Worm (Caenorhabditis elegans) whole organism, L1 larva: ENCODE results near the gene srsx-15.
A peak's percentile ranks its signal among the peaks of the same experiment; 100 is the strongest.

Source experiments
- C16A3.4 ChIP-seq: fragments of 150-350 bp; optimal IDR thresholded peaks from 2 replicates; lab custom pipeline; 2014; ENCODE audit warnings: missing biosample characterization, missing genetic modification characterization
- F16B12.6 ChIP-seq: fragments of 150-350 bp; optimal IDR thresholded peaks from 2 replicates; lab custom pipeline; 2014; ENCODE audit warnings: missing biosample characterization, missing genetic modification characterization
- aha-1 ChIP-seq: fragments of 150-350 bp; optimal IDR thresholded peaks from 2 replicates; lab custom pipeline; 2014; ENCODE audit warnings: missing biosample characterization, missing genetic modification characterization
- alr-1 ChIP-seq: fragments of 200-800 bp; sonication (Bioruptor generic); optimal IDR thresholded peaks from 2 replicates; lab custom pipeline; 2018; ENCODE audit warnings: borderline replicate concordance, mild to moderate bottlenecking, missing genetic modification characterization, missing compliant biosample characterization
- ama-1 ChIP-seq: fragments of 150-350 bp; optimal IDR thresholded peaks from 2 replicates; lab custom pipeline; 2014
- blmp-1 ChIP-seq: fragments of 150-350 bp; optimal IDR thresholded peaks from 2 replicates; lab custom pipeline; 2014; ENCODE audit warnings: missing biosample characterization, missing genetic modification characterization
- ceh-82 ChIP-seq, 3 experiments: fragments of 150-350 bp in 1 of 3; sonication (generic microtip) in 2 of 3; optimal IDR thresholded peaks; 2 replicates each; lab custom pipeline; 2014 to 2017; ENCODE audit warnings: missing biosample characterization in 3 of 3, missing genetic modification characterization in 3 of 3
- ceh-88 ChIP-seq: fragments of 200-800 bp; sonication (Bioruptor generic); IDR thresholded peaks from 2 replicates; pipeline ENCODE4 v1.3.6; 2022; ENCODE audit warnings: missing genetic modification characterization, missing compliant biosample characterization
- ces-1 ChIP-seq: fragments of 150-350 bp; optimal IDR thresholded peaks from 2 replicates; lab custom pipeline; 2014; ENCODE audit warnings: missing biosample characterization, missing genetic modification reagents, missing genetic modification characterization
- dpl-1 ChIP-seq, 3 experiments: fragments of 150-350 bp in 2 of 3; sonication (generic microtip) in 1 of 3; optimal IDR thresholded peaks; 2 replicates each; lab custom pipeline; 2014 to 2017; ENCODE audit warnings: missing biosample characterization in 3 of 3, missing genetic modification characterization in 3 of 3, missing genetic modification reagents in 3 of 3
- dsc-1 ChIP-seq: sonication (generic microtip); optimal IDR thresholded peaks from 2 replicates; lab custom pipeline; 2016; ENCODE audit warnings: mild to moderate bottlenecking, missing genetic modification characterization, missing compliant biosample characterization
- egl-27 ChIP-seq, 2 experiments: fragments of 150-350 bp in 1 of 2; sonication (generic microtip); optimal IDR thresholded peaks; 3 replicates each; lab custom pipeline; 2017 to 2018; ENCODE audit warnings: missing biosample characterization in 2 of 2, missing genetic modification characterization in 2 of 2, missing genetic modification reagents in 2 of 2
- elt-3 ChIP-seq, 6 experiments: fragments of 150-350 bp in 1 of 6; sonication (generic microtip); optimal IDR thresholded peaks; 2 replicates each; lab custom pipeline; 2017 to 2018; ENCODE audit warnings: missing biosample characterization in 6 of 6, missing genetic modification characterization in 6 of 6, inconsistent platforms in 1 of 6
- fkh-8 ChIP-seq: sonication (generic microtip); optimal IDR thresholded peaks from 2 replicates; lab custom pipeline; 2016; ENCODE audit warnings: mild to moderate bottlenecking, missing genetic modification characterization, missing compliant biosample characterization
- fos-1 ChIP-seq: fragments of 150-350 bp; optimal IDR thresholded peaks from 2 replicates; lab custom pipeline; 2014; ENCODE audit warnings: missing biosample characterization, missing genetic modification characterization
- grh-1 ChIP-seq: fragments of 200-800 bp; sonication (Bioruptor generic); IDR thresholded peaks from 2 replicates; pipeline ENCODE4 v1.3.6; 2022; ENCODE audit warnings: missing genetic modification reagents, missing genetic modification characterization, missing compliant biosample characterization
- hlh-17 ChIP-seq: fragments of 200-800 bp; sonication (Bioruptor generic); optimal IDR thresholded peaks from 2 replicates; lab custom pipeline; 2018; ENCODE audit warnings: missing genetic modification characterization, mild to moderate bottlenecking, missing compliant biosample characterization, moderate library complexity, borderline replicate concordance
- irx-1 ChIP-seq: sonication (generic microtip); optimal IDR thresholded peaks from 2 replicates; lab custom pipeline; 2016; ENCODE audit warnings: missing genetic modification characterization, missing compliant biosample characterization
- isw-1 ChIP-seq: fragments of 200-800 bp; sonication (Bioruptor generic); IDR thresholded peaks from 2 replicates; pipeline ENCODE4 v1.3.6; 2022; ENCODE audit warnings: missing genetic modification characterization, missing compliant biosample characterization
- lin-14 ChIP-seq: fragments of 200-800 bp; sonication (Bioruptor generic); optimal IDR thresholded peaks from 2 replicates; lab custom pipeline; 2018; ENCODE audit warnings: mild to moderate bottlenecking, missing genetic modification characterization, moderate library complexity, missing compliant biosample characterization
- lin-15B ChIP-seq: fragments of 150-350 bp; sonication (generic microtip); optimal IDR thresholded peaks from 3 replicates; lab custom pipeline; 2014; ENCODE audit warnings: missing biosample characterization, missing genetic modification characterization
- lin-35 ChIP-seq, 2 experiments: fragments of 150-350 bp; optimal IDR thresholded peaks; 2 replicates each; lab custom pipeline; 2014; ENCODE audit warnings: missing biosample characterization in 2 of 2, missing genetic modification characterization in 2 of 2, missing genetic modification reagents in 2 of 2
- lir-3 ChIP-seq: sonication (generic microtip); optimal IDR thresholded peaks from 2 replicates; lab custom pipeline; 2016; ENCODE audit warnings: mild to moderate bottlenecking, missing genetic modification characterization, moderate library complexity, missing compliant biosample characterization; ENCODE audit not compliant: poor library complexity
- lsy-2 ChIP-seq, 2 experiments: fragments of 150-350 bp; optimal IDR thresholded peaks; 2 replicates each; lab custom pipeline; 2014; ENCODE audit warnings: missing biosample characterization in 2 of 2, missing genetic modification characterization in 2 of 2
- mab-9 ChIP-seq: fragments of 200-800 bp; sonication (Bioruptor generic); IDR thresholded peaks from 2 replicates; pipeline ENCODE4 v1.3.6; 2022; ENCODE audit warnings: missing genetic modification reagents, missing genetic modification characterization, missing compliant biosample characterization
- mdl-1 ChIP-seq, 2 experiments: fragments of 150-350 bp; optimal IDR thresholded peaks; 2 replicates each; lab custom pipeline; 2014 to 2017; ENCODE audit warnings: missing biosample characterization in 2 of 2, missing genetic modification characterization in 2 of 2, inconsistent platforms in 1 of 2
- nhr-19 ChIP-seq: fragments of 200-800 bp; sonication (Bioruptor generic); conservative IDR thresholded peaks from 2 replicates; pipeline ENCODE4 v1.3.6; 2022; ENCODE audit warnings: missing genetic modification characterization, missing compliant biosample characterization
- nhr-20 ChIP-seq: sonication (generic microtip); optimal IDR thresholded peaks from 2 replicates; lab custom pipeline; 2016; ENCODE audit warnings: mild to moderate bottlenecking, missing genetic modification characterization, missing compliant biosample characterization
- nhr-237 ChIP-seq: fragments of 150-350 bp; optimal IDR thresholded peaks from 2 replicates; lab custom pipeline; 2014; ENCODE audit warnings: missing biosample characterization, missing genetic modification characterization
- nhr-28 ChIP-seq: fragments of 150-350 bp; optimal IDR thresholded peaks from 2 replicates; lab custom pipeline; 2014; ENCODE audit warnings: missing biosample characterization, missing genetic modification characterization
- nhr-47 ChIP-seq: sonication (generic microtip); optimal IDR thresholded peaks from 2 replicates; lab custom pipeline; 2016; ENCODE audit warnings: mild to moderate bottlenecking, missing genetic modification characterization, moderate library complexity, missing compliant biosample characterization
- nhr-71 ChIP-seq: sonication (generic microtip); optimal IDR thresholded peaks from 2 replicates; lab custom pipeline; 2016; ENCODE audit warnings: mild to moderate bottlenecking, missing genetic modification characterization, moderate library complexity, missing compliant biosample characterization
- nhr-85 ChIP-seq: sonication (generic microtip); peaks from one replicate; lab custom pipeline; 2016; ENCODE audit warnings: missing genetic modification characterization, inconsistent platforms, missing compliant biosample characterization
- pqm-1 ChIP-seq: sonication (generic microtip); optimal IDR thresholded peaks from 3 replicates; lab custom pipeline; 2017; ENCODE audit warnings: missing biosample characterization, missing genetic modification characterization
- rnt-1 ChIP-seq: sonication (generic microtip); optimal IDR thresholded peaks from 2 replicates; lab custom pipeline; 2016; ENCODE audit warnings: mild to moderate bottlenecking, missing genetic modification characterization, moderate library complexity, missing compliant biosample characterization
- skn-1 ChIP-seq: fragments of 150-350 bp; optimal IDR thresholded peaks from 2 replicates; lab custom pipeline; 2014; ENCODE audit warnings: missing biosample characterization, missing genetic modification characterization
- snpc-4 ChIP-seq: fragments of 150-350 bp; optimal IDR thresholded peaks from 2 replicates; lab custom pipeline; 2014; ENCODE audit warnings: missing biosample characterization, missing genetic modification characterization
- sup-37 ChIP-seq: fragments of 200-800 bp; sonication (Bioruptor generic); optimal IDR thresholded peaks from 2 replicates; lab custom pipeline; 2018; ENCODE audit warnings: mild to moderate bottlenecking, missing genetic modification characterization, missing compliant biosample characterization
- swsn-7 ChIP-seq: sonication (generic microtip); optimal IDR thresholded peaks from 2 replicates; lab custom pipeline; 2016; ENCODE audit warnings: missing genetic modification characterization, missing compliant biosample characterization
- tlp-1 ChIP-seq: fragments of 150-350 bp; optimal IDR thresholded peaks from 2 replicates; lab custom pipeline; 2014; ENCODE audit warnings: missing biosample characterization, missing genetic modification characterization
- unc-130 ChIP-seq: fragments of 150-350 bp; optimal IDR thresholded peaks from 2 replicates; lab custom pipeline; 2017; ENCODE audit warnings: missing biosample characterization, missing genetic modification characterization, inconsistent platforms
- unc-30 ChIP-seq: sonication (generic microtip); optimal IDR thresholded peaks from 2 replicates; lab custom pipeline; 2017; ENCODE audit warnings: missing biosample characterization, missing genetic modification characterization
- unc-62 ChIP-seq: fragments of 150-350 bp; optimal IDR thresholded peaks from 2 replicates; lab custom pipeline; 2014; ENCODE audit warnings: missing biosample characterization, missing genetic modification reagents, missing genetic modification characterization
- unc-86 ChIP-seq: sonication (generic microtip); optimal IDR thresholded peaks from 2 replicates; lab custom pipeline; 2016; ENCODE audit warnings: missing genetic modification characterization, missing compliant biosample characterization
- vab-15 ChIP-seq: sonication (generic microtip); optimal IDR thresholded peaks from 2 replicates; lab custom pipeline; 2017; ENCODE audit warnings: missing genotype, mild to moderate bottlenecking, missing genetic modification characterization, missing compliant biosample characterization
- xbp-1 ChIP-seq: sonication (generic microtip); optimal IDR thresholded peaks from 2 replicates; lab custom pipeline; 2016; ENCODE audit warnings: missing genetic modification characterization, missing compliant biosample characterization
- zag-1 ChIP-seq: fragments of 150-350 bp; optimal IDR thresholded peaks from 2 replicates; lab custom pipeline; 2014; ENCODE audit warnings: missing biosample characterization, missing genetic modification characterization
- zip-4 ChIP-seq: fragments of 200-800 bp; sonication (Bioruptor generic); optimal IDR thresholded peaks from 2 replicates; lab custom pipeline; 2018; ENCODE audit warnings: mild to moderate bottlenecking, missing genetic modification characterization, moderate library complexity, missing compliant biosample characterization
- ztf-11 ChIP-seq, 2 experiments: sonication (generic microtip); optimal IDR thresholded peaks; 2 replicates each; lab custom pipeline; 2016 to 2017; ENCODE audit warnings: missing genetic modification characterization in 2 of 2, missing biosample characterization in 1 of 2, missing compliant biosample characterization in 1 of 2
- ztf-4 ChIP-seq: fragments of 150-350 bp; optimal IDR thresholded peaks from 2 replicates; lab custom pipeline; 2014; ENCODE audit warnings: missing biosample characterization, missing genetic modification characterization

srsx-15 gene

ce11 chrIV:5592956-5593355 is 30.7 kb downstream of the srsx-15 start:
- TF ChIP-seq nhr-85 (tag; lab: Kevin White, UChicago) (peak; percentile 83), lin-14 (GFP tag; lab: Kevin White, UChicago) (peak; percentile 74), nhr-47 (peak; percentile 7), blmp-1 (tag; lab: Kevin White, UChicago) (peak; percentile 78), C16A3.4 (peak; percentile 4), ztf-4 (tag; lab: Kevin White, UChicago) (no peak), ces-1 (GFP tag; lab: Kevin White, UChicago) (no peak), ztf-11 (tag; optimal IDR thresholded peaks at IDR 0.05; lab: Kevin White, UChicago) (no peak), elt-3 (tag; optimal IDR thresholded peaks at IDR 0.05; lab: Kevin White, UChicago) (peak in 1 of 6 experiments; percentile 3), egl-27 (tag; optimal IDR thresholded peaks at IDR 0.05; lab: Kevin White, UChicago) (no peak), nhr-71 (tag; lab: Kevin White, UChicago) (peak; percentile 15)

ce11 chrIV:5591134-5591533 is 32.5 kb downstream of the srsx-15 start:
- no peak for TF ChIP-seq unc-86 (tag; lab: Kevin White, UChicago)
- TF ChIP-seq swsn-7 (tag; lab: Kevin White, UChicago), result peak; percentile 39
- TF ChIP-seq dpl-1 (GFP tag; optimal IDR thresholded peaks at IDR 0.05; lab: Kevin White, UChicago), result peak; percentile 8 to 65 (median 44)
- no peak for TF ChIP-seq ceh-82 (tag; optimal IDR thresholded peaks at IDR 0.05; lab: Kevin White, UChicago)
- no peak for TF ChIP-seq fos-1 (tag; lab: Kevin White, UChicago)
- peak; percentile 60 for TF ChIP-seq grh-1 (GFP tag; lab: Robert Waterston, UW)
- TF ChIP-seq skn-1, result peak; percentile 87
- no peak for TF ChIP-seq nhr-28 (tag; lab: Kevin White, UChicago)
- no peak for TF ChIP-seq fkh-8 (tag; lab: Kevin White, UChicago)
- peak; percentile 24 for TF ChIP-seq snpc-4 (tag; lab: Kevin White, UChicago)
- TF ChIP-seq vab-15 (tag; lab: Kevin White, UChicago), result peak; percentile 99
- TF ChIP-seq unc-62 (GFP tag; lab: Kevin White, UChicago), result no peak
- peak in 3 of 6 experiments; percentile 37 to 88 (median 76) for TF ChIP-seq elt-3 (tag; optimal IDR thresholded peaks at IDR 0.05; lab: Kevin White, UChicago)
- no peak for TF ChIP-seq alr-1 (tag; lab: Kevin White, UChicago)
- TF ChIP-seq nhr-47, result peak; percentile 70
- TF ChIP-seq nhr-237, result no peak
- peak; percentile 5 to 89 for TF ChIP-seq lin-35 (GFP tag; optimal IDR thresholded peaks at IDR 0.05; lab: Kevin White, UChicago)
- peak; percentile 84 for TF ChIP-seq nhr-19 (GFP tag; lab: Robert Waterston, UW)
- peak; percentile 67 for TF ChIP-seq ceh-88 (GFP tag; lab: Robert Waterston, UW)
- TF ChIP-seq zip-4, result no peak
- TF ChIP-seq tlp-1 (tag; lab: Kevin White, UChicago), result no peak
- no peak for TF ChIP-seq isw-1
- no peak for TF ChIP-seq egl-27 (tag; optimal IDR thresholded peaks at IDR 0.05; lab: Kevin White, UChicago)
- TF ChIP-seq sup-37, result peak; percentile 40
- peak; percentile 94 for TF ChIP-seq unc-130
- TF ChIP-seq pqm-1 (tag; lab: Kevin White, UChicago), result no peak
- TF ChIP-seq unc-30 (tag; lab: Kevin White, UChicago), result no peak
- peak; percentile 96 for TF ChIP-seq nhr-71 (tag; lab: Kevin White, UChicago)
- TF ChIP-seq ces-1 (GFP tag; lab: Kevin White, UChicago), result no peak
- peak in 1 of 2 experiments; percentile 96 for TF ChIP-seq mdl-1 (tag; optimal IDR thresholded peaks at IDR 0.05; lab: Kevin White, UChicago)
- peak; percentile 27 for TF ChIP-seq xbp-1 (tag; lab: Kevin White, UChicago)
- TF ChIP-seq ztf-11 (tag; optimal IDR thresholded peaks at IDR 0.05; lab: Kevin White, UChicago), result no peak
- TF ChIP-seq ama-1 (lab: Kevin White, UChicago), result peak; percentile 44
- TF ChIP-seq nhr-20 (tag; lab: Kevin White, UChicago), result peak; percentile 97
- TF ChIP-seq aha-1 (tag; lab: Kevin White, UChicago), result no peak
- no peak for TF ChIP-seq F16B12.6 (tag; lab: Kevin White, UChicago)
- TF ChIP-seq rnt-1 (tag; lab: Kevin White, UChicago), result peak; percentile 53
- no peak for TF ChIP-seq dsc-1
- TF ChIP-seq irx-1, result peak; percentile 89
- TF ChIP-seq hlh-17 (GFP tag; lab: Kevin White, UChicago), result no peak
- no peak for TF ChIP-seq lin-15B (tag; lab: Kevin White, UChicago)
- no peak for TF ChIP-seq mab-9 (GFP tag; lab: Robert Waterston, UW)
- TF ChIP-seq zag-1 (tag; lab: Kevin White, UChicago), result no peak
- TF ChIP-seq lsy-2 (tag; optimal IDR thresholded peaks at IDR 0.05; lab: Kevin White, UChicago), result peak; percentile 68 to 86
- peak; percentile 44 for TF ChIP-seq lir-3
